Worm (Caenorhabditis elegans): ENCODE results near the gene tdo-2.

The tdo-2 gene

ce11 chrIII:5943368-5944180 is 23.8 kb upstream of the tdo-2 start (continued):
- TF ChIP-seq aly-2 (tag; optimal IDR thresholded peaks at IDR 0.05) = no peak
- peak; percentile 21 for TF ChIP-seq elt-1 (tag; optimal IDR thresholded peaks at IDR 0.05)
- TF ChIP-seq nhr-77 (tag; optimal IDR thresholded peaks at IDR 0.05) = no peak
- peak; percentile 16 for TF ChIP-seq hmg-11 (tag; optimal IDR thresholded peaks at IDR 0.05)
- TF ChIP-seq fkh-10 (GFP tag; optimal IDR thresholded peaks at IDR 0.05) = no peak
- TF ChIP-seq ztf-4 (tag; optimal IDR thresholded peaks at IDR 0.05) = peak; percentile 83

- TF ChIP-seq jun-1 (tag; optimal IDR thresholded peaks at IDR 0.05) (no peak), nfya-1 (tag; optimal IDR thresholded peaks at IDR 0.05; ENCODE audit: insufficient read depth) (no peak), aly-2 (tag; optimal IDR thresholded peaks at IDR 0.05) (no peak), eor-1 (tag; optimal IDR thresholded peaks at IDR 0.05) (no peak), fkh-10 (GFP tag; optimal IDR thresholded peaks at IDR 0.05) (no peak), ama-1 (optimal IDR thresholded peaks at IDR 0.05) (peak; percentile 90)
These were observed 22.3 kb upstream of the tdo-2 start for ce11 chrIII:5942104-5942503.

ce11 chrIII:5940525-5940974 is 20.8 kb upstream of the tdo-2 start:
- TF ChIP-seq sea-2 (GFP tag; optimal IDR thresholded peaks at IDR 0.05) (peak; percentile 76), lsy-12 (tag; optimal IDR thresholded peaks at IDR 0.05) (peak; percentile 3), nfya-1 (tag; optimal IDR thresholded peaks at IDR 0.05; ENCODE audit: insufficient read depth) (peak; percentile 78), egl-27 (tag; optimal IDR thresholded peaks at IDR 0.05) (no peak), ceh-82 (tag; optimal IDR thresholded peaks at IDR 0.05) (no peak), R02D3.7 (tag; optimal IDR thresholded peaks at IDR 0.05) (peak; percentile 30), snpc-4 (tag; optimal IDR thresholded peaks at IDR 0.05) (no peak), pha-4 (tag; optimal IDR thresholded peaks at IDR 0.05) (no peak), nhr-25 (tag; optimal IDR thresholded peaks at IDR 0.05) (peak; percentile 78), ama-1 (optimal IDR thresholded peaks at IDR 0.05) (peak; percentile 97), nhr-12 (tag; optimal IDR thresholded peaks at IDR 0.05) (no peak), fkh-2 (tag; optimal IDR thresholded peaks at IDR 0.05) (no peak), tbx-2 (tag; optimal IDR thresholded peaks at IDR 0.05) (peak; percentile 12), egl-5 (tag; optimal IDR thresholded peaks at IDR 0.05) (peak; percentile 76), nhr-23 (tag; optimal IDR thresholded peaks at IDR 0.05) (peak; percentile 63), mml-1 (tag; optimal IDR thresholded peaks at IDR 0.05) (no peak), ztf-4 (tag; optimal IDR thresholded peaks at IDR 0.05) (no peak), fkh-10 (GFP tag; optimal IDR thresholded peaks at IDR 0.05) (peak; percentile 78), nhr-77 (tag; optimal IDR thresholded peaks at IDR 0.05) (no peak), unc-62 (GFP tag; optimal IDR thresholded peaks at IDR 0.05) (no peak), mdl-1 (tag; optimal IDR thresholded peaks at IDR 0.05) (peak; percentile 78), jun-1 (tag; optimal IDR thresholded peaks at IDR 0.05) (peak; percentile 20), aly-2 (tag; optimal IDR thresholded peaks at IDR 0.05) (peak; percentile 2), ZK546.5 (tag; optimal IDR thresholded peaks at IDR 0.05) (no peak), nhr-28 (tag; optimal IDR thresholded peaks at IDR 0.05) (no peak), nhr-237 (tag; optimal IDR thresholded peaks at IDR 0.05) (no peak), ceh-28 (tag; optimal IDR thresholded peaks at IDR 0.05) (peak; percentile 87), skn-1 (tag; optimal IDR thresholded peaks at IDR 0.05) (no peak), lin-15B (tag; optimal IDR thresholded peaks at IDR 0.05) (no peak), ceh-16 (tag; optimal IDR thresholded peaks at IDR 0.05) (no peak), lin-39 (tag; optimal IDR thresholded peaks at IDR 0.05) (peak; percentile 95), eor-1 (tag; optimal IDR thresholded peaks at IDR 0.05) (no peak), elt-2 (tag; optimal IDR thresholded peaks at IDR 0.05) (peak; percentile 52), nhr-11 (tag; optimal IDR thresholded peaks at IDR 0.05) (peak; percentile 31), unc-39 (tag; optimal IDR thresholded peaks at IDR 0.05) (no peak), daf-12 (tag; optimal IDR thresholded peaks at IDR 0.05) (no peak), nhr-43 (tag; optimal IDR thresholded peaks at IDR 0.05; ENCODE audit: poor library complexity, severe bottlenecking) (no peak), elt-3 (tag; optimal IDR thresholded peaks at IDR 0.05) (no peak), nhr-76 (tag; optimal IDR thresholded peaks at IDR 0.05) (no peak), zag-1 (tag; optimal IDR thresholded peaks at IDR 0.05) (no peak), fos-1 (tag; optimal IDR thresholded peaks at IDR 0.05) (no peak), ztf-11 (tag; optimal IDR thresholded peaks at IDR 0.05) (no peak), pqm-1 (tag; optimal IDR thresholded peaks at IDR 0.05) (peak; percentile 21), ceh-9 (tag; optimal IDR thresholded peaks at IDR 0.05) (no peak), elt-1 (tag; optimal IDR thresholded peaks at IDR 0.05) (no peak), hmg-11 (tag; optimal IDR thresholded peaks at IDR 0.05) (peak; percentile 61), nhr-67 (tag; optimal IDR thresholded peaks at IDR 0.05) (no peak)

All from whole organism, L3 larva.